Fruit fly (Drosophila melanogaster) whole organism: ENCODE results near the gene mTerf5.

Source experiments
- CG8478 ChIP-seq: fragments of >200 bp; optimal IDR thresholded peaks from 2 replicates; lab custom pipeline; 2018; ENCODE audit warnings: inconsistent platforms
- Dll ChIP-seq: fragments of >200 bp; optimal IDR thresholded peaks from 2 replicates; lab custom pipeline; 2017
- EcR ChIP-seq, 2 experiments: fragments of >200 bp; optimal IDR thresholded peaks; 2 replicates each; lab custom pipeline; 2017; ENCODE audit warnings: missing biosample characterization in 2 of 2, missing genetic modification characterization in 2 of 2, missing genetic modification reagents in 2 of 2
- pan ChIP-seq: fragments of >200 bp; optimal IDR thresholded peaks from 2 replicates; lab custom pipeline; 2017
- psq ChIP-seq: fragments of >200 bp; optimal IDR thresholded peaks from 2 replicates; lab custom pipeline; 2017
- usp ChIP-seq: fragments of >200 bp; optimal IDR thresholded peaks from 2 replicates; lab custom pipeline; 2017; ENCODE audit warnings: missing biosample characterization, missing genetic modification characterization, mixed read lengths

The mTerf5 gene

DNA sequence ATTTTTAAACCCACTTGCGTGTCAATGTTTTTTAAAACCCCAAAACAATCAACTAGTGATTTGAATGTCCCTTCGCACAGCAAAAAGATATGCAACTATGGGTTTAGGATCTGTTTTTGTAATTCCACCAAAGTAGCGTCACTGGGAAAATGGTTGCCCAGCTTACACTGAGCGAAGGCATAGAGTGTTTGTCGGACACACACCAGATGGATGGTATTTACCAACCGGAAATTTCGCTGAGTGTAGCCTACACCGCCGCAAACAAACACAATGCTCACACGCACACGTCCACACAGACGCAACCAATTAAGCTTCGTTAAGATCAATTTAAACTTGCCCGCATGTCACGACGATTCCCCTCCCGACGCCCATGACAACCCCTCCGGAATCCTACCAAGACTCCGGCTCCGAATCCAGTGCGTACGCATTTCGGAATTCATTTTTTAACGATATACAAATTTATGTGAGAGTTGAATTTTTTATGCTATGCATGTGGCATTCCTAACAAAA, 5.3 kb upstream of the mTerf5 start:
- TF ChIP-seq psq (lab: Kevin White, UChicago) (no peak), Dll (lab: Kevin White, UChicago) (no peak), pan (lab: Kevin White, UChicago) (no peak), EcR (GFP tag; optimal IDR thresholded peaks at IDR 0.05; lab: Kevin White, UChicago) (no peak), CG8478 (lab: Kevin White, UChicago) (no peak), usp (GFP tag; lab: Kevin White, UChicago) (no peak)

DNA sequence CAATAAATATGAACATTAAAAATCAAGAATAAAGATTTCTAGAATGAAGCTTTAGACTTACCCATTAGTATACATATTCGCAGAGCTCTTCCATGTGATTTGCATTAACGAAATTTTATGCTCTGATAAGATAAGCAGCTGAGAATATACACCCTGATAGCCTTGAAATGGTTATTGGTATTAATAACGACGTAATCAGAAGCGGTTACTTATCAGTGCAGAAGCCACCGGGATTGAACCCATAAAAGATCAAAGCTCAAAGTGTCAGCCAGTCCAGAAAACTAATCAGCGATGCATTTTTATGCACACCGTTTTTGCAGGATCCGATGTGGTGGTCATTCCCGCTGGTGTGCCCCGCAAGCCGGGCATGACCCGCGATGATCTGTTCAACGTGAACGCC, 3.9 kb upstream of the mTerf5 start:
- no peak for TF ChIP-seq Dll (lab: Kevin White, UChicago)
- TF ChIP-seq pan (lab: Kevin White, UChicago), result no peak
- TF ChIP-seq usp (GFP tag; lab: Kevin White, UChicago), result no peak
- no peak for TF ChIP-seq psq (lab: Kevin White, UChicago)
- no peak for TF ChIP-seq EcR (GFP tag; optimal IDR thresholded peaks at IDR 0.05; lab: Kevin White, UChicago)
- TF ChIP-seq CG8478 (lab: Kevin White, UChicago), result no peak

DNA sequence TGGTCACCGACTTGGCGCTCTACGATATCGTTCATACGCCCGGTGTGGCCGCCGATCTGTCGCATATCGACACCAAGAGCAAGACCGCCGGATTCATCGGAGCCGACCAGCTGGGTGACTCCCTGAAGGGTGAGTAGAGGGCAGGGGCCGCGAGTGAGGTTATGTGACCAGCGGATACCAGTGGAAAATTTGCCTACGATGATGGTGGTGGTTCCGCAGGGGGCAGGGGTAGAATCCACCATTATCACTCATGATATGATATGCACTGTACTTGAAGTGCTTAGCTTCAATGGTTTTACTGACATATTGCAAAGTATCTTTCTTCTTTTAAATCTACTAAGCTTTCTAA, 3.3 kb upstream of the mTerf5 start:
- TF ChIP-seq CG8478 (lab: Kevin White, UChicago) (no peak), Dll (lab: Kevin White, UChicago) (no peak), EcR (GFP tag; optimal IDR thresholded peaks at IDR 0.05; lab: Kevin White, UChicago) (no peak), usp (GFP tag; lab: Kevin White, UChicago) (no peak), pan (lab: Kevin White, UChicago) (no peak), psq (lab: Kevin White, UChicago) (no peak)

DNA sequence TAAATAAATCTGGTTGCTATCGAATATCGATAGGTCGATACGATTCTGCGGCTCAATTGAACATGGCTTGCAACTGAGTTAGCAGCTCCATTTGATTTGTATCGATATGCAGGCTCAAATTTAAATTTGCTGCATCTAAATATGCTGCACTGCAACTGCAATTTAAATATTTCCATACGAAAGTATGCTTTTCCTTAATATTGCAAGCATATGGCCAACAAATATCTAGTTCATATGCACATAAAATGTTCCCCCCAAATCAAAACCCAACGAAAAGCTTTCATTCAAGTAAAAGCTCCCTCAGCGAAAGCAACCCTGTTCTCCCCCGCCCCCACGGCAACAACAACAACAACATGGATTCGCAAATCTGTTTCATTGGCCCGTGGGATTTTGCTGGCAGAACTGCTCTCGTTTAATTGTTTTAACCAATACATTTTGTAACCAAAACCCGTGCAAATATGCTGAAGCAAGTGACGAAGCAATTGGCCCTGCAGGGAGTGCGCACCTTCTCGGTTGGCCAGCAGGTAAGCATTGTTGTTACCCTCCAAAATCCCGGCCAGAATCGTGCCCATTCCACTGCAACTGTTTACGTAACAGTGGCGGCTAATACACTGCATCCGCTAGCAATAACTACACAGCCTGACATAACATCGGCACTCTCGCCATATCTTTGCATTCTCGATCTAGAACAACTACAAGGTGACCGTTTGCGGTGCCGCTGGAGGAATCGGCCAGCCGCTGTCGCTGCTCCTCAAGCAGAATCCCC, 2.7 kb upstream of the mTerf5 start, which contains the start of the genes CG7168 and Mdh2:
Gene CG7168 (minus strand): TSS at position 40 of the 766 bp plus-strand sequence.
Gene Mdh2 (plus strand): TSS at position 354 of the 766 bp plus-strand sequence.
- TF ChIP-seq usp (GFP tag; lab: Kevin White, UChicago), result no peak
- TF ChIP-seq EcR (GFP tag; optimal IDR thresholded peaks at IDR 0.05; lab: Kevin White, UChicago), result no peak
- TF ChIP-seq CG8478 (lab: Kevin White, UChicago), result no peak
- no peak for TF ChIP-seq pan (lab: Kevin White, UChicago)

DNA sequence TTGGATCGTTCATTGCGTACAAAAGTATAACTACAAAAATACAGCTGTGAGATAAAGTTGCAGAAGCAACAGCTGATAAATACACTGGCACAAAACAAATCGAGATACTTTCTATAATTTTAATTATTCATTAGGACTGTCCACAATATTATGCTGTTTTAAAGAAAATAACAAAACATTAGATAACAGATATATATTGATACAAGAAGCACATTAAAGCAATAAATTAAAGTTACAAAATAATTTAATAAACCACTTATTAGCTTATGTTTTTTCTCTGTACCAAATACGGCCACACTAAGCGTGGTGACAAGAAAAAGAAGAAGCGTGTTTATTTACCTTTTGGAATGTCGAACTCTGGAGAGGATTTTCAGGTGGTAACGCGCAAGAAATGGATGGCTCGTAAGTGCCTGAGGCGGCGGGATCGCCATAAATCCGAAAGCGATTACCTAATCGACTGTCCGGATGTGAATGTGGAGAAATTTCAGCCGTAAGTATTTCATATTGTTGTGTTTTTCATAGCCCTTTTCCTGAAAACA, 3.2 kb downstream of the mTerf5 start, which contains the start of the genes CG7988 and CG7183:
Gene CG7988 (plus strand): TSS at position 316 of the 539 bp plus-strand sequence.
Gene CG7183 (minus strand): TSS at position 489 of the 539 bp plus-strand sequence.
- TF ChIP-seq usp (GFP tag; lab: Kevin White, UChicago) (no peak), Dll (lab: Kevin White, UChicago) (no peak), EcR (GFP tag; optimal IDR thresholded peaks at IDR 0.05; lab: Kevin White, UChicago) (no peak), pan (lab: Kevin White, UChicago) (no peak), psq (lab: Kevin White, UChicago) (no peak), CG8478 (lab: Kevin White, UChicago) (no peak)

DNA sequence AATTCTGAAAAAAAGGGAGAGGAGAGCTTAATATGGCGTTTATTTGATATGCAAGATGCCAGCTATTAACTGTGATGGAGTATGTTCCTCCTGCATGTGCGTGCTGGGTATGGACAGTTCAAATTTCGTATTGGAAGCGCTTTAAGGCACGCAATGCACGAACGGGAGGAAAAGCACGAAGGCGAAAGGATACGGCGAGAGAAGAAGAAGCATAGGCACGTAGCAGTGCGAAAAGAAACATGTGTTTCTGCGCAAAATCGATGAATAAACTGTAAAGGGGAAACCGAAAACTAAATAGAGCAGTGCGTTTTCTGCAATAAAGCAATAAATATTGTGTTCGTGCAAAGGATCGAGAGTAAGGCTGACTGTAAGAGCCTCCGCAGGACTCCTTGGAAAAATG, 7.6 kb downstream of the mTerf5 start, which contains the start of gene CG14314:
Gene CG14314 (plus strand): TSS at position 243 of the 400 bp plus-strand sequence.
- TF ChIP-seq pan (lab: Kevin White, UChicago) (no peak), usp (GFP tag; lab: Kevin White, UChicago) (no peak), Dll (lab: Kevin White, UChicago) (no peak)

DNA sequence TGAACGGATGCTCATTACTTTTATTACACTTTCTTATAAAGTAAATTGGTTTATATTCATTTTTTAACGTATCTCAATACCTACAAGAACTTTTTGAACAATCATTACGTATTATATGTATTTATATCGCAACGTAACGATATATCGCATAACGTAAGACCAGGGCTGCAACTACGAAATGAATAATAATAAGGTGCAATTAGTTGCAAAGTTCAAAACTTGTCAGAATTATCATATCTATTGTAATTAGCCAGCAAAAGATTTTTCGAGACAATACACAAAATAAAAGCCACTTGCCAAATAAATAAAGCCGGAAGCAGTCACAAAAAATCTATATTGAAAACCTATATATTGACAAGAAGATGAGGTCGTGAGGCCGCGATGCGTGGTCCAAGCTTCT, 8.2 kb downstream of the mTerf5 start:
- TF ChIP-seq EcR (GFP tag; optimal IDR thresholded peaks at IDR 0.05; lab: Kevin White, UChicago), result no peak
- no peak for TF ChIP-seq pan (lab: Kevin White, UChicago)
- no peak for TF ChIP-seq usp (GFP tag; lab: Kevin White, UChicago)
- no peak for TF ChIP-seq Dll (lab: Kevin White, UChicago)

DNA sequence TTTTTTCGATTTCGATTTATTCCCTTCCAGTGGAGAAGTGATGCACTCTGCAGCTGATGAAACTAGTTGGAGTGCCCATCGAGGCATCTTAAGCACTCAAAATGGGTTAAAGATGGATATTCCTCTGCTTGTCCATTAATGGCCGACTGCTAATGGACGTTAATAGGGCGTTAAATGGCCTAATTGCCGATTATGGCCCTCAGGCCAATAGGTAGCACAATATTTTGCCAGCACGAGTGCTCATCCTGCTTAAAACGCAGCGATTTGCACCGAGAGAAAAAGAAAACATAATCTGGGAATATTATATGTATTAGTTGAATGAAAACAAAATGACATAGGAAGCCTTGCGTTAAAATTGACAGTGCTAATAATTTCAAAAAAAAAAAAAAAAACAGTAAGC, 15.0 kb downstream of the mTerf5 start, which contains the start of gene CG44158:
Gene CG44158 (plus strand): TSS at position 301 of the 400 bp plus-strand sequence.
- TF ChIP-seq CG8478 (lab: Kevin White, UChicago), result no peak
- TF ChIP-seq pan (lab: Kevin White, UChicago), result no peak
- no peak for TF ChIP-seq Dll (lab: Kevin White, UChicago)
- TF ChIP-seq EcR (GFP tag; optimal IDR thresholded peaks at IDR 0.05; lab: Kevin White, UChicago), result no peak
- no peak for TF ChIP-seq psq (lab: Kevin White, UChicago)
- TF ChIP-seq usp (GFP tag; lab: Kevin White, UChicago), result no peak

DNA sequence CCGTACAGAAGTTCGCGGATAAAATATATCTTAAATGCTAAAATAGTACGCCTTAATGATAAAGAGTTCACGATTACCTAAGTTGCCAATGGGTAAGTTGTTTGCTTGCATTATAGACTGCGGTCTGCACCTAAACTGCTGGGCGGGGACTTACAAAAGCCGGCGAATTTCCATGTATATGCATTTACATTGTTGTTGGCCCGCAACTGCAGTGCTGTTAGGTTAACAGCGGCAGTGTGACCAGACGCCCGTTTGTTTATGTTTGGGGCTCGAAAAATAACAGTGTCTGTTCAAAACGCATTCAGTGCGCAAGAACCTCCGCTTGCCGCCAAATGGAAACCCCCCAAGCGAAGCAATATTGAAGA, 23.6 kb downstream of the mTerf5 start:
- TF ChIP-seq Dll (lab: Kevin White, UChicago) (no peak), usp (GFP tag; lab: Kevin White, UChicago) (no peak), pan (lab: Kevin White, UChicago) (no peak), psq (lab: Kevin White, UChicago) (no peak), CG8478 (lab: Kevin White, UChicago) (no peak), EcR (GFP tag; optimal IDR thresholded peaks at IDR 0.05; lab: Kevin White, UChicago) (no peak)

DNA sequence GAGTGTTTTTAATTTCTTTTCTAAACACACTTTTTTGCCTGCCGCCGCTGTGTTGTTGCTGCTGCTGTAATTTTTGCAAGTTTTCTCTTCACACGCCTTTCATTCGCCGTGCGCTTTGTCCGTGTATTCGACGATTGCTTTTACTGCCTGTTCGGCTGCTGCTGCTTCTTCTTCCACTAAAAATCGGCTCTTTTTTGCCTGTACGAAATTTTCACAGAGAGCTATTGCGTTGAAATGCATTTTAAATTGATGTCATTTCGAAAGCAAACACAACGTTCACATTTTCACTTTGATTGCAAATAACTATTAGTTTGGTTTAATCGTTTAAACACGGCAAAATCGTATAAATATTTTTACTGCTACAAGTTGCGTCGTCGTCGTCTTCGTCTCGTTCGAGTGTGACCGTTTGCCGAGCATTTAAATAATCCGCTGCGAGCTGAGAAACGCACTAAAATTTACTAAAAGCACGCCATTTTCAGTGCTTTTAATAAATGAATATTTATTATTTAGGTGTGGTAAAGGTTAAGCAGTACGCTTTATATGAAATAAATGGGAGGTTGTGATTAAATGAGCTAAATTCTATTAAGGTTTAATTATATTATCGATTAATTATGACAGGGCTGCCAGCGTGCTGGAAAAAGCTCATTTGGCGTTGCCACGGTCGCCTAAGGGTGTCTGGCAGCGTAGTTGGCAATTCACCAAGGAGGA, 24.2 kb downstream of the mTerf5 start, which contains the start of the genes Ssdp and CG7985:
Gene Ssdp (minus strand): TSS at position 419 of the 708 bp plus-strand sequence.
Gene CG7985 (plus strand): TSS at position 681 of the 708 bp plus-strand sequence.
- TF ChIP-seq EcR (GFP tag; optimal IDR thresholded peaks at IDR 0.05; lab: Kevin White, UChicago), result no peak
- no peak for TF ChIP-seq CG8478 (lab: Kevin White, UChicago)
- no peak for TF ChIP-seq Dll (lab: Kevin White, UChicago)
- TF ChIP-seq usp (GFP tag; lab: Kevin White, UChicago), result no peak
- TF ChIP-seq pan (lab: Kevin White, UChicago), result no peak
- TF ChIP-seq psq (lab: Kevin White, UChicago), result peak; percentile 59
